Fruit fly (Drosophila melanogaster): ENCODE results near the gene CG1092.

dm6 chr3R:4251241-4251640 is 15.3 kb upstream of the CG1092 start, which contains the start of gene TwdlG:
- no peak for TF ChIP-seq CG8478 (optimal IDR thresholded peaks at IDR 0.05)
- no peak for TF ChIP-seq usp (GFP tag; optimal IDR thresholded peaks at IDR 0.05)
- TF ChIP-seq pan (optimal IDR thresholded peaks at IDR 0.05) = no peak

Data from whole organism.